Fruit fly (Drosophila melanogaster) whole organism, embryonic: ENCODE data around the gene Hip1.
A peak's percentile ranks its signal among the peaks of the same experiment; 100 is the strongest.

Experiments used
- Adf1 ChIP-seq: fragments of 200-800 bp; sonication (Bioruptor generic); IDR thresholded peaks from 2 replicates; pipeline ENCODE4 v1.3.6; 2022; ENCODE audit warnings: missing biosample characterization, missing genetic modification characterization
- Bteb2 ChIP-seq: fragments of 200-800 bp; sonication (Bioruptor generic); optimal IDR thresholded peaks from 2 replicates; lab custom pipeline; 2016; ENCODE audit warnings: missing biosample characterization, missing genetic modification characterization
- C15 ChIP-seq: fragments of 200-800 bp; sonication (Bioruptor generic); IDR thresholded peaks from 3 replicates; pipeline ENCODE4 v1.3.6; 2022; ENCODE audit warnings: missing biosample characterization, missing genetic modification characterization
- CG1024 ChIP-seq: fragments of 200-800 bp; sonication (Bioruptor generic); IDR thresholded peaks from 2 replicates; pipeline ENCODE4 v1.3.6; 2022; ENCODE audit warnings: missing biosample characterization, missing genetic modification characterization
- CG10321 ChIP-seq: fragments of 200-800 bp; sonication (Bioruptor generic); IDR thresholded peaks from 2 replicates; pipeline ENCODE4 v1.3.6; 2022; ENCODE audit warnings: missing biosample characterization, missing genetic modification characterization
- CG11504 ChIP-seq: fragments of 200-800 bp; sonication (Bioruptor generic); optimal IDR thresholded peaks from 3 replicates; lab custom pipeline; 2019; ENCODE audit warnings: missing biosample characterization, mild to moderate bottlenecking, missing genetic modification characterization, moderate library complexity
- CG12299 ChIP-seq: fragments of 200-800 bp; sonication (Bioruptor generic); optimal IDR thresholded peaks from 2 replicates; lab custom pipeline; 2018; ENCODE audit warnings: missing biosample characterization, mild to moderate bottlenecking, missing genetic modification characterization
- CG12391 ChIP-seq: fragments of 200-800 bp; sonication (Bioruptor generic); optimal IDR thresholded peaks from 3 replicates; lab custom pipeline; 2018; ENCODE audit warnings: missing biosample characterization, mild to moderate bottlenecking, missing genetic modification characterization, moderate library complexity
- CG17385 ChIP-seq: fragments of 200-800 bp; sonication (Bioruptor generic); optimal IDR thresholded peaks from 3 replicates; lab custom pipeline; 2018; ENCODE audit warnings: missing biosample characterization, mild to moderate bottlenecking, missing genetic modification characterization
- CG18476 ChIP-seq: fragments of 200-800 bp; sonication (Bioruptor generic); optimal IDR thresholded peaks from 2 replicates; lab custom pipeline; 2016; ENCODE audit warnings: missing biosample characterization, mild to moderate bottlenecking, missing genetic modification characterization
- CG30403 ChIP-seq: fragments of 200-800 bp; sonication (Bioruptor generic); optimal IDR thresholded peaks from 3 replicates; lab custom pipeline; 2016; ENCODE audit warnings: missing biosample characterization, missing genetic modification characterization
- CG3838 ChIP-seq: fragments of 200-800 bp; sonication (Bioruptor generic); optimal IDR thresholded peaks from 3 replicates; lab custom pipeline; 2016; ENCODE audit warnings: missing biosample characterization, missing genetic modification characterization
- CG3995 ChIP-seq: fragments of 200-800 bp; sonication (Bioruptor generic); optimal IDR thresholded peaks from 3 replicates; lab custom pipeline; 2016; ENCODE audit warnings: missing biosample characterization, missing genetic modification characterization
- CG4282 ChIP-seq: fragments of 200-800 bp; sonication (Bioruptor generic); optimal IDR thresholded peaks from 2 replicates; lab custom pipeline; 2016; ENCODE audit warnings: missing biosample characterization, missing genetic modification characterization
- CG7372 ChIP-seq: fragments of 200-800 bp; sonication (Bioruptor generic); IDR thresholded peaks from 2 replicates; pipeline ENCODE4 v1.3.6; 2022; ENCODE audit warnings: missing biosample characterization, missing genetic modification characterization
- CG7963 ChIP-seq: fragments of 200-800 bp; sonication (Bioruptor generic); IDR thresholded peaks from 3 replicates; pipeline ENCODE4 v1.3.6; 2022; ENCODE audit warnings: missing biosample characterization, missing genetic modification characterization; ENCODE audit not compliant: partially characterized antibody
- CG7987 ChIP-seq: fragments of 200-800 bp; sonication (Bioruptor generic); optimal IDR thresholded peaks from 2 replicates; lab custom pipeline; 2018; ENCODE audit warnings: missing biosample characterization, mild to moderate bottlenecking, missing genetic modification characterization, moderate library complexity
- CG9609 ChIP-seq: fragments of 200-800 bp; sonication (Bioruptor generic); optimal IDR thresholded peaks from 3 replicates; lab custom pipeline; 2016; ENCODE audit warnings: missing biosample characterization, missing genetic modification characterization
- Camta ChIP-seq: fragments of 200-800 bp; sonication (Bioruptor generic); optimal IDR thresholded peaks from 2 replicates; lab custom pipeline; 2016; ENCODE audit warnings: missing biosample characterization, missing genetic modification characterization
- Chrac-16 ChIP-seq: fragments of 200-800 bp; sonication (Bioruptor generic); optimal IDR thresholded peaks from 3 replicates; lab custom pipeline; 2016; ENCODE audit warnings: missing biosample characterization, missing genetic modification characterization
- Dll ChIP-seq: fragments of 200-800 bp; sonication (Bioruptor generic); IDR thresholded peaks from 4 replicates; pipeline ENCODE4 v1.3.6; 2022; ENCODE audit warnings: missing biosample characterization, missing genetic modification characterization; ENCODE audit not compliant: partially characterized antibody
- H15 ChIP-seq: fragments of 200-800 bp; sonication (Bioruptor generic); IDR thresholded peaks from 3 replicates; pipeline ENCODE4 v1.3.6; 2022; ENCODE audit warnings: missing biosample characterization, missing genetic modification characterization
- Hr78 ChIP-seq, 2 experiments: fragments of 200-800 bp in 1 of 2; fragments of >200 bp in 1 of 2; sonication (Bioruptor generic) in 1 of 2; optimal IDR thresholded peaks; 2 replicates each; lab custom pipeline; 2017 to 2019; ENCODE audit warnings: missing biosample characterization in 2 of 2, missing genetic modification characterization in 2 of 2, mild to moderate bottlenecking in 1 of 2, moderate library complexity in 1 of 2
- Kr ChIP-seq: fragments of 200-800 bp; sonication (Bioruptor generic); optimal IDR thresholded peaks from 2 replicates; lab custom pipeline; 2017; ENCODE audit warnings: missing biosample characterization, mild to moderate bottlenecking, missing genetic modification characterization
- Lim3 ChIP-seq: fragments of 200-800 bp; sonication (Bioruptor generic); IDR thresholded peaks from 2 replicates; pipeline ENCODE4 v1.3.6; 2022; ENCODE audit warnings: missing biosample characterization, missing genetic modification characterization
- Mrtf ChIP-seq: fragments of 200-800 bp; sonication (Bioruptor generic); IDR thresholded peaks from 3 replicates; pipeline ENCODE4 v1.3.6; 2022; ENCODE audit warnings: missing biosample characterization, missing genetic modification characterization
- Nf-YA ChIP-seq: fragments of 200-800 bp; sonication (Bioruptor generic); IDR thresholded peaks from 2 replicates; pipeline ENCODE4 v1.3.6; 2022; ENCODE audit warnings: missing biosample characterization, missing genetic modification characterization
- Nf-YB ChIP-seq: fragments of 200-800 bp; sonication (Bioruptor generic); optimal IDR thresholded peaks from 3 replicates; lab custom pipeline; 2019; ENCODE audit warnings: missing biosample characterization, mild to moderate bottlenecking, missing genetic modification characterization, moderate library complexity
- Scr ChIP-seq: fragments of 200-800 bp; sonication (Bioruptor generic); IDR thresholded peaks from 2 replicates; pipeline ENCODE4 v1.3.6; 2022; ENCODE audit warnings: missing biosample characterization, missing genetic modification characterization; ENCODE audit not compliant: partially characterized antibody
- abd-A ChIP-seq: fragments of 200-800 bp; sonication (Bioruptor generic); optimal IDR thresholded peaks from 3 replicates; lab custom pipeline; 2019; ENCODE audit warnings: missing biosample characterization, mild to moderate bottlenecking, missing genetic modification characterization, moderate library complexity
- cas ChIP-seq: fragments of 200-800 bp; sonication (Bioruptor generic); IDR thresholded peaks from 2 replicates; pipeline ENCODE4 v1.3.6; 2022; ENCODE audit warnings: missing biosample characterization, missing genetic modification characterization
- chinmo ChIP-seq: fragments of 200-800 bp; sonication (Bioruptor generic); IDR thresholded peaks from 4 replicates; pipeline ENCODE4 v1.3.6; 2022; ENCODE audit warnings: missing biosample characterization, missing genetic modification characterization; ENCODE audit not compliant: partially characterized antibody
- chm ChIP-seq: fragments of 200-800 bp; sonication (Bioruptor generic); IDR thresholded peaks from 2 replicates; pipeline ENCODE4 v1.3.6; 2022; ENCODE audit warnings: missing biosample characterization, missing genetic modification characterization
- ci ChIP-seq: fragments of 200-800 bp; sonication (Bioruptor generic); IDR thresholded peaks from 3 replicates; pipeline ENCODE4 v1.3.6; 2022; ENCODE audit warnings: missing biosample characterization, missing genetic modification characterization
- disco-r ChIP-seq: fragments of 200-800 bp; sonication (Bioruptor generic); optimal IDR thresholded peaks from 2 replicates; lab custom pipeline; 2016; ENCODE audit warnings: missing biosample characterization, missing genetic modification characterization
- dysf ChIP-seq: fragments of 200-800 bp; sonication (Bioruptor generic); IDR thresholded peaks from 3 replicates; pipeline ENCODE4 v1.3.6; 2022; ENCODE audit warnings: missing biosample characterization, missing genetic modification characterization
- esg ChIP-seq: fragments of 200-800 bp; sonication (Bioruptor generic); conservative IDR thresholded peaks from 2 replicates; pipeline ENCODE4 v1.3.6; 2022; ENCODE audit warnings: missing biosample characterization, missing genetic modification characterization
- fd96Cb ChIP-seq: fragments of 200-800 bp; sonication (Bioruptor generic); optimal IDR thresholded peaks from 2 replicates; lab custom pipeline; 2018; ENCODE audit warnings: missing biosample characterization, mild to moderate bottlenecking, missing genetic modification characterization, moderate library complexity
- jigr1 ChIP-seq: fragments of 200-800 bp; sonication (Bioruptor generic); IDR thresholded peaks from 3 replicates; pipeline ENCODE4 v1.3.6; 2022; ENCODE audit warnings: missing biosample characterization, missing genetic modification characterization
- kay ChIP-seq: fragments of 200-800 bp; sonication (Bioruptor generic); optimal IDR thresholded peaks from 2 replicates; lab custom pipeline; 2016; ENCODE audit warnings: missing biosample characterization, missing genetic modification characterization
- prd ChIP-seq, 3 experiments: fragments of >200 bp in 2 of 3; fragments of 200-800 bp in 1 of 3; sonication (Bioruptor generic) in 1 of 3; optimal IDR thresholded peaks in 2 of 3; IDR thresholded peaks in 1 of 3; 2 replicates in 2 of 3; 3 replicates in 1 of 3; pipeline versions ENCODE4 v1.3.6 to Lab custom; 2017 to 2022; ENCODE audit warnings: missing biosample characterization in 1 of 3, missing genetic modification characterization in 1 of 3
- rib ChIP-seq: fragments of 200-800 bp; sonication (Bioruptor generic); IDR thresholded peaks from 2 replicates; pipeline ENCODE4 v1.3.6; 2022; ENCODE audit warnings: missing biosample characterization, missing genetic modification characterization
- sc ChIP-seq, 3 experiments: fragments of >200 bp in 2 of 3; fragments of 200-800 bp in 1 of 3; sonication (Bioruptor generic) in 1 of 3; optimal IDR thresholded peaks; 2 replicates in 2 of 3; 3 replicates in 1 of 3; lab custom pipeline; 2017; ENCODE audit warnings: mild to moderate bottlenecking in 1 of 3, missing biosample characterization in 1 of 3, missing genetic modification characterization in 1 of 3, missing genetic modification reagents in 1 of 3
- schlank ChIP-seq: fragments of 200-800 bp; sonication (Bioruptor generic); optimal IDR thresholded peaks from 2 replicates; lab custom pipeline; 2018; ENCODE audit warnings: missing biosample characterization, mild to moderate bottlenecking, missing genetic modification characterization
- sens-2 ChIP-seq: fragments of 200-800 bp; sonication (Bioruptor generic); IDR thresholded peaks from 2 replicates; pipeline ENCODE4 v1.3.6; 2022; ENCODE audit warnings: missing biosample characterization, missing genetic modification characterization
- sisA ChIP-seq: fragments of 200-800 bp; sonication (Bioruptor generic); IDR thresholded peaks from 2 replicates; pipeline ENCODE4 v1.3.6; 2022; ENCODE audit warnings: missing biosample characterization, missing genetic modification characterization
- tin ChIP-seq: fragments of 200-800 bp; sonication (Bioruptor generic); optimal IDR thresholded peaks from 3 replicates; lab custom pipeline; 2016; ENCODE audit warnings: missing biosample characterization, missing genetic modification characterization
- unc-4 ChIP-seq: fragments of 200-800 bp; sonication (Bioruptor generic); IDR thresholded peaks from 2 replicates; pipeline ENCODE4 v1.3.6; 2022; ENCODE audit warnings: missing biosample characterization, missing genetic modification characterization; ENCODE audit not compliant: partially characterized antibody
- vfl ChIP-seq: fragments of 200-800 bp; sonication (Bioruptor generic); optimal IDR thresholded peaks from 2 replicates; lab custom pipeline; 2016; ENCODE audit warnings: missing biosample characterization, missing genetic modification characterization
- wor ChIP-seq: fragments of 200-800 bp; sonication (Bioruptor generic); IDR thresholded peaks from 2 replicates; pipeline ENCODE4 v1.3.6; 2022; ENCODE audit warnings: missing biosample characterization, missing genetic modification characterization
- zfh2 ChIP-seq: fragments of 200-800 bp; sonication (Bioruptor generic); optimal IDR thresholded peaks from 2 replicates; lab custom pipeline; 2016; ENCODE audit warnings: missing biosample characterization, missing genetic modification characterization

Hip1 gene

DNA sequence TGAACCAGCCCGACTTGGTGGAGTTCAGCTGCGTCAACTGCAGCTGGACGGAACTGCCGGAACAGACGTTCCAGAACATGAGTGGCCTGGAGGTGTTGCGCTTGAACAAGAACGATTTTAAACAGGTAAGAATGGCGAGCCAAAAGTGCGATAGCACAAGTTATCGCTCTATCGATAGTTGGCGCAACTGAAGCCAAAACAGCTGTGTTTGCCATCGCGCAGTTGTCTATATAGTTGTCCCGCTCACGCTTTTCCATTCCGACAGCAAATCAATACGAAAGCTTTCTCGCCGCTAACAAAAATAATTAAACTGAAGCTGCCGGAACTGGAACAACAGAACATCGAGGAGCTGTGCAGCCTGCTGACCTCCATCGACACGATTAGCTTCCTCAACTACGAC is 21.2 kb upstream of the Hip1 start (continued):
- TF ChIP-seq Adf1 (no peak), jigr1 (no peak), sc (optimal IDR thresholded peaks at IDR 0.05; lab: Kevin White, UChicago) (no peak), sc (GFP tag; optimal IDR thresholded peaks at IDR 0.05; lab: Kevin White, UChicago) (no peak), CG7963 (GFP tag; lab: Robert Waterston, UW) (peak; percentile 79; the same call in 2 of the 3 replicates), abd-A (tag; lab: Kevin White, UChicago) (no peak), Chrac-16 (GFP tag; lab: Kevin White, UChicago) (no peak), Dll (GFP tag; lab: Robert Waterston, UW) (peak; percentile 91), CG11504 (tag; lab: Kevin White, UChicago) (no peak), Nf-YA (GFP tag; lab: Robert Waterston, UW) (no peak), CG7987 (GFP tag; lab: Kevin White, UChicago) (no peak), CG10321 (GFP tag; lab: Robert Waterston, UW) (peak; percentile 97), CG3995 (no peak), Hr78 (GFP tag; optimal IDR thresholded peaks at IDR 0.05; lab: Kevin White, UChicago) (no peak), CG12391 (no peak), Kr (GFP tag; lab: Kevin White, UChicago) (no peak), Camta (GFP tag; lab: Kevin White, UChicago) (no peak), fd96Cb (tag; lab: Kevin White, UChicago) (no peak), C15 (no peak), sens-2 (no peak), CG9609 (GFP tag; lab: Kevin White, UChicago) (no peak), CG4282 (GFP tag; lab: Kevin White, UChicago) (no peak), schlank (tag; lab: Kevin White, UChicago) (no peak), H15 (GFP tag; lab: Robert Waterston, UW) (no peak), zfh2 (GFP tag; lab: Kevin White, UChicago) (no peak), CG18476 (GFP tag; lab: Kevin White, UChicago) (no peak), Bteb2 (GFP tag; lab: Kevin White, UChicago) (no peak), Lim3 (GFP tag; lab: Robert Waterston, UW) (no peak), chm (GFP tag; lab: Robert Waterston, UW) (no peak; the same call in 1 of the 2 replicates), CG17385 (no peak), Mrtf (GFP tag; lab: Robert Waterston, UW) (no peak), esg (no peak), tin (GFP tag; lab: Kevin White, UChicago) (no peak), Scr (GFP tag; lab: Robert Waterston, UW) (peak; percentile 82), CG1024 (GFP tag; lab: Robert Waterston, UW) (no peak), CG7372 (GFP tag; lab: Robert Waterston, UW) (0 out of 2 replicates have a peak, but pooled peaks have one; percentile 19), ci (GFP tag; lab: Robert Waterston, UW) (0 out of 3 replicates have a peak, but pooled peaks have one; percentile 23), kay (GFP tag; lab: Kevin White, UChicago) (no peak), Nf-YB (peak; percentile 65), CG3838 (GFP tag; lab: Kevin White, UChicago) (no peak), CG30403 (GFP tag; lab: Kevin White, UChicago) (no peak), CG12299 (tag; lab: Kevin White, UChicago) (no peak), cas (no peak), disco-r (GFP tag; lab: Kevin White, UChicago) (no peak), wor (GFP tag; lab: Robert Waterston, UW) (no peak), chinmo (peak; percentile 95), prd (optimal IDR thresholded peaks at IDR 0.05; lab: Kevin White, UChicago) (no peak), prd (GFP tag; IDR thresholded peaks at IDR 0.05; lab: Robert Waterston, UW) (no peak), unc-4 (GFP tag; lab: Robert Waterston, UW) (peak; percentile 89), rib (GFP tag; lab: Robert Waterston, UW) (no peak), dysf (GFP tag; lab: Robert Waterston, UW) (no peak), sisA (GFP tag; lab: Robert Waterston, UW) (no peak), vfl (GFP tag; lab: Kevin White, UChicago) (no peak)
